Worm (Caenorhabditis elegans) whole organism, L4 larva: ENCODE results near the gene R155.5.

ENCODE experiments used
- D1046.2 ChIP-seq: fragments of 200-800 bp; sonication (Bioruptor generic); IDR thresholded peaks from 2 replicates; pipeline ENCODE4 v1.3.6; 2022; ENCODE audit warnings: missing genetic modification characterization, missing compliant biosample characterization
- F10B5.3 ChIP-seq: sonication (generic microtip); optimal IDR thresholded peaks from 2 replicates; lab custom pipeline; 2016; ENCODE audit warnings: mild to moderate bottlenecking, missing genetic modification characterization, missing compliant biosample characterization
- F37D6.2 ChIP-seq: sonication (generic microtip); optimal IDR thresholded peaks from 2 replicates; lab custom pipeline; 2016; ENCODE audit warnings: mild to moderate bottlenecking, missing genetic modification characterization, missing compliant biosample characterization
- F49E8.2 ChIP-seq: sonication (generic microtip); optimal IDR thresholded peaks from 2 replicates; lab custom pipeline; 2016; ENCODE audit warnings: missing compliant biosample characterization, mild to moderate bottlenecking, missing genetic modification characterization, borderline replicate concordance
- R02D3.7 ChIP-seq: fragments of 150-350 bp; sonication (generic microtip); optimal IDR thresholded peaks from 3 replicates; lab custom pipeline; 2014; ENCODE audit warnings: missing biosample characterization, missing genetic modification characterization
- T26A8.4 ChIP-seq: fragments of 200-800 bp; sonication (Bioruptor generic); IDR thresholded peaks from 2 replicates; pipeline ENCODE4 v1.3.6; 2022; ENCODE audit warnings: missing genetic modification characterization, missing compliant biosample characterization
- ZK337.2 ChIP-seq: fragments of 200-800 bp; sonication (Bioruptor generic); IDR thresholded peaks from 2 replicates; pipeline ENCODE4 v1.3.6; 2022; ENCODE audit warnings: missing genetic modification reagents, missing genetic modification characterization, missing compliant biosample characterization
- ZK546.5 ChIP-seq, 2 experiments: sonication (generic microtip); optimal IDR thresholded peaks; 2 replicates each; lab custom pipeline; 2017; ENCODE audit warnings: missing biosample characterization in 2 of 2, missing genetic modification characterization in 2 of 2
- aha-1 ChIP-seq: fragments of 150-350 bp; peaks from one replicate; lab custom pipeline; 2014; ENCODE audit warnings: missing biosample characterization, missing genetic modification characterization
- ceh-32 ChIP-seq: sonication (generic microtip); optimal IDR thresholded peaks from 2 replicates; lab custom pipeline; 2016; ENCODE audit warnings: mild to moderate bottlenecking, missing genetic modification characterization, missing compliant biosample characterization; ENCODE audit not compliant: poor library complexity
- ceh-82 ChIP-seq: sonication (generic microtip); optimal IDR thresholded peaks from 2 replicates; lab custom pipeline; 2017; ENCODE audit warnings: missing biosample characterization, missing genetic modification characterization
- ces-1 ChIP-seq: fragments of 150-350 bp; sonication (generic microtip); optimal IDR thresholded peaks from 4 replicates; lab custom pipeline; 2014; ENCODE audit warnings: missing biosample characterization, missing genetic modification reagents, missing genetic modification characterization
- daf-16 ChIP-seq, 3 experiments: sonication (generic microtip); optimal IDR thresholded peaks; 2 replicates each; lab custom pipeline; 2016 to 2017; ENCODE audit warnings: missing genetic modification characterization in 3 of 3, missing genetic modification reagents in 3 of 3, mild to moderate bottlenecking in 2 of 3, missing compliant biosample characterization in 2 of 3, missing biosample characterization in 1 of 3, moderate library complexity in 1 of 3
- dmd-8 ChIP-seq: fragments of 200-800 bp; sonication (Bioruptor generic); IDR thresholded peaks from 2 replicates; pipeline ENCODE4 v1.3.6; 2022; ENCODE audit warnings: missing genetic modification characterization, missing compliant biosample characterization
- fkh-10 ChIP-seq: fragments of 150-350 bp; optimal IDR thresholded peaks from 2 replicates; lab custom pipeline; 2014; ENCODE audit warnings: missing biosample characterization, missing genetic modification reagents, missing genetic modification characterization
- hif-1 ChIP-seq, 2 experiments: sonication (generic microtip); optimal IDR thresholded peaks; 2 replicates each; lab custom pipeline; 2016 to 2017; ENCODE audit warnings: missing compliant biosample characterization in 2 of 2, missing genetic modification characterization in 2 of 2, missing genetic modification reagents in 2 of 2, missing genotype in 2 of 2, mild to moderate bottlenecking in 1 of 2
- lim-7 ChIP-seq: fragments of 200-800 bp; sonication (Bioruptor generic); IDR thresholded peaks from 2 replicates; pipeline ENCODE4 v1.3.6; 2022; ENCODE audit warnings: missing genetic modification characterization, missing compliant biosample characterization
- lin-13 ChIP-seq: fragments of 150-350 bp; optimal IDR thresholded peaks from 2 replicates; lab custom pipeline; 2014; ENCODE audit warnings: missing biosample characterization, missing genetic modification reagents, missing genetic modification characterization
- lin-15B ChIP-seq: fragments of 150-350 bp; sonication (generic microtip); optimal IDR thresholded peaks from 3 replicates; lab custom pipeline; 2014; ENCODE audit warnings: missing biosample characterization, missing genetic modification characterization
- lsy-2 ChIP-seq, 2 experiments: fragments of 150-350 bp in 1 of 2; sonication (generic microtip) in 1 of 2; optimal IDR thresholded peaks; 2 replicates each; lab custom pipeline; 2014 to 2017; ENCODE audit warnings: missing biosample characterization in 2 of 2, missing genetic modification characterization in 2 of 2
- madf-5 ChIP-seq, 2 experiments: fragments of 200-800 bp; sonication (Bioruptor generic); IDR thresholded peaks; 2 replicates each; pipeline ENCODE4 v1.3.6; 2022; ENCODE audit warnings: missing compliant biosample characterization in 2 of 2, missing genetic modification characterization in 2 of 2
- mep-1 ChIP-seq: fragments of 150-350 bp; sonication (generic microtip); optimal IDR thresholded peaks from 3 replicates; lab custom pipeline; 2014; ENCODE audit warnings: missing biosample characterization, missing genetic modification characterization
- mes-2 ChIP-seq: sonication (generic microtip); optimal IDR thresholded peaks from 2 replicates; lab custom pipeline; 2016; ENCODE audit warnings: missing genotype, mild to moderate bottlenecking, missing genetic modification characterization, missing compliant biosample characterization; ENCODE audit not compliant: poor library complexity, severe bottlenecking
- nhr-25 ChIP-seq: sonication (generic microtip); optimal IDR thresholded peaks from 2 replicates; lab custom pipeline; 2017; ENCODE audit warnings: missing genetic modification characterization, mild to moderate bottlenecking, missing compliant biosample characterization, antibody characterized with exemption, moderate library complexity, borderline replicate concordance; ENCODE audit not compliant: insufficient read depth
- nhr-77 ChIP-seq: fragments of 150-350 bp; optimal IDR thresholded peaks from 2 replicates; lab custom pipeline; 2014; ENCODE audit warnings: missing biosample characterization, missing genetic modification characterization
- pqm-1 ChIP-seq: sonication (generic microtip); optimal IDR thresholded peaks from 2 replicates; lab custom pipeline; 2017; ENCODE audit warnings: missing biosample characterization, missing genetic modification characterization
- rbr-2 ChIP-seq: sonication (generic microtip); optimal IDR thresholded peaks from 2 replicates; lab custom pipeline; 2016; ENCODE audit warnings: missing genotype, missing genetic modification characterization, missing compliant biosample characterization
- set-16 ChIP-seq: fragments of 200-800 bp; sonication (Bioruptor generic); IDR thresholded peaks from 2 replicates; pipeline ENCODE4 v1.3.6; 2022; ENCODE audit warnings: missing genetic modification reagents, missing genetic modification characterization, missing compliant biosample characterization
- snpc-1.2 ChIP-seq: fragments of 200-800 bp; sonication (Bioruptor generic); IDR thresholded peaks from 2 replicates; pipeline ENCODE4 v1.3.6; 2022; ENCODE audit warnings: missing genetic modification reagents, missing genetic modification characterization, missing compliant biosample characterization
- spr-1 ChIP-seq: sonication (generic microtip); optimal IDR thresholded peaks from 2 replicates; lab custom pipeline; 2016; ENCODE audit warnings: mild to moderate bottlenecking, missing genetic modification characterization, missing compliant biosample characterization
- spr-3 ChIP-seq: fragments of 200-800 bp; sonication (Bioruptor generic); optimal IDR thresholded peaks from 2 replicates; lab custom pipeline; 2018; ENCODE audit warnings: mild to moderate bottlenecking, missing genetic modification characterization, missing compliant biosample characterization
- unc-130 ChIP-seq: sonication (generic microtip); optimal IDR thresholded peaks from 2 replicates; lab custom pipeline; 2016; ENCODE audit warnings: missing genetic modification reagents, missing genetic modification characterization, missing compliant biosample characterization
- unc-62 ChIP-seq, 3 experiments: fragments of 150-350 bp in 1 of 3; sonication (generic microtip); optimal IDR thresholded peaks in 2 of 3; peaks in 1 of 3; 1 replicate in 1 of 3; 2 replicates in 2 of 3; lab custom pipeline; 2014 to 2017; ENCODE audit warnings: missing biosample characterization in 3 of 3, missing genetic modification characterization in 3 of 3, missing genetic modification reagents in 3 of 3, missing genotype in 1 of 3
- vab-7 ChIP-seq: fragments of 200-800 bp; sonication (Bioruptor generic); IDR thresholded peaks from 2 replicates; pipeline ENCODE4 v1.3.6; 2022; ENCODE audit warnings: missing genetic modification reagents, missing genetic modification characterization, missing compliant biosample characterization

R155.5 gene

ce11 chrIII:1934141-1934540, 36.2 kb downstream of the R155.5 start:
- peak; percentile 52 for TF ChIP-seq aha-1 (tag; lab: Kevin White, UChicago)
- no peak for TF ChIP-seq ZK337.2 (GFP tag; lab: Robert Waterston, UW)
- peak; percentile 84 for TF ChIP-seq set-16 (GFP tag; lab: Robert Waterston, UW)
- no peak for TF ChIP-seq T26A8.4 (GFP tag; lab: Robert Waterston, UW)

ce11 chrIII:1932018-1932417, 38.3 kb downstream of the R155.5 start:
- TF ChIP-seq daf-16 (GFP tag; optimal IDR thresholded peaks at IDR 0.05; lab: Kevin White, UChicago) (no peak), daf-16 (tag; optimal IDR thresholded peaks at IDR 0.05; lab: Kevin White, UChicago) (no peak), set-16 (GFP tag; lab: Robert Waterston, UW) (peak; percentile 93)

- TF ChIP-seq ceh-82 (tag; lab: Kevin White, UChicago) = no peak
- TF ChIP-seq lin-13 (GFP tag; lab: Kevin White, UChicago) = peak; percentile 36
Observed at ce11 chrIII:1931509-1931908, 38.8 kb downstream of the R155.5 start.

ce11 chrIII:1930714-1931273, 39.5 kb downstream of the R155.5 start:
- TF ChIP-seq R02D3.7 (tag; lab: Kevin White, UChicago) (no peak), set-16 (GFP tag; lab: Robert Waterston, UW) (peak; percentile 95), hif-1 (tag; optimal IDR thresholded peaks at IDR 0.05; lab: Kevin White, UChicago) (no peak), madf-5 (GFP tag; IDR thresholded peaks at IDR 0.05; lab: Robert Waterston, UW) (no peak), ceh-32 (tag; lab: Kevin White, UChicago) (no peak), F37D6.2 (tag; lab: Kevin White, UChicago) (no peak), lin-15B (tag; lab: Kevin White, UChicago) (no peak), aha-1 (tag; lab: Kevin White, UChicago) (peak; percentile 89), dmd-8 (GFP tag; lab: Robert Waterston, UW) (no peak), F10B5.3 (tag; lab: Kevin White, UChicago) (no peak), rbr-2 (no peak), F49E8.2 (no peak), nhr-77 (tag; lab: Kevin White, UChicago) (no peak), ces-1 (GFP tag; lab: Kevin White, UChicago) (no peak), lim-7 (0 out of 2 replicates have a peak, but pooled peaks have one; percentile 34), spr-1 (no peak), vab-7 (no peak), lin-13 (GFP tag; lab: Kevin White, UChicago) (no peak)

ce11 chrIII:1928741-1929499, 41.4 kb downstream of the R155.5 start:
- no peak for TF ChIP-seq T26A8.4 (GFP tag; lab: Robert Waterston, UW)
- TF ChIP-seq lsy-2 (tag; optimal IDR thresholded peaks at IDR 0.05; lab: Kevin White, UChicago) = peak in 1 of 2 experiments; percentile 36
- no peak for TF ChIP-seq snpc-1.2 (GFP tag; lab: Robert Waterston, UW)
- TF ChIP-seq set-16 (GFP tag; lab: Robert Waterston, UW) = peak; percentile 75
- TF ChIP-seq unc-130 (GFP tag; lab: Kevin White, UChicago) = no peak
- no peak for TF ChIP-seq mes-2 (tag; lab: Kevin White, UChicago)
- no peak for TF ChIP-seq fkh-10 (GFP tag; lab: Kevin White, UChicago)
- TF ChIP-seq aha-1 (tag; lab: Kevin White, UChicago) = peak; percentile 17
- no peak for TF ChIP-seq D1046.2

- no peak for TF ChIP-seq pqm-1
- TF ChIP-seq nhr-25 (tag; lab: Kevin White, UChicago) = no peak
- no peak for TF ChIP-seq spr-3 (GFP tag; lab: Kevin White, UChicago)
- peak in 1 of 2 experiments; percentile 2 for TF ChIP-seq lsy-2 (tag; optimal IDR thresholded peaks at IDR 0.05; lab: Kevin White, UChicago)
- TF ChIP-seq ZK546.5 (tag; optimal IDR thresholded peaks at IDR 0.05; lab: Kevin White, UChicago) = no peak
- peak in 1 of 2 experiments; percentile 62 for TF ChIP-seq unc-62 (GFP tag; optimal IDR thresholded peaks at IDR 0.05 in 1 of 2; lab: Kevin White, UChicago)
- no peak for TF ChIP-seq unc-62 (tag; optimal IDR thresholded peaks at IDR 0.05; lab: Kevin White, UChicago)
- no peak for TF ChIP-seq mep-1 (tag; lab: Kevin White, UChicago)
- TF ChIP-seq lin-13 (GFP tag; lab: Kevin White, UChicago) = peak; percentile 5
Observed at ce11 chrIII:1927230-1927629, 43.1 kb downstream of the R155.5 start.
